Fruit fly (Drosophila melanogaster) whole organism, wandering third instar larva: ENCODE measurements around the gene CG13039.

Experiments used
- Abd-B ChIP-seq: fragments of >200 bp; optimal IDR thresholded peaks from 2 replicates; lab custom pipeline; 2017; ENCODE audit warnings: missing biosample characterization, missing genetic modification characterization
- CG32264 ChIP-seq: fragments of 200-800 bp; sonication (Bioruptor generic); optimal IDR thresholded peaks from 2 replicates; lab custom pipeline; 2016; ENCODE audit warnings: missing biosample characterization, missing genetic modification characterization
- CG9705 ChIP-seq: fragments of 200-800 bp; sonication (Bioruptor generic); optimal IDR thresholded peaks from 2 replicates; lab custom pipeline; 2018; ENCODE audit warnings: missing biosample characterization, mild to moderate bottlenecking, missing genetic modification characterization
- Dfd ChIP-seq: fragments of >200 bp; optimal IDR thresholded peaks from 2 replicates; lab custom pipeline; 2017; ENCODE audit warnings: missing biosample characterization, missing genetic modification characterization
- Dif ChIP-seq: fragments of 200-275, 200-300 bp; sonication (Bioruptor generic); optimal IDR thresholded peaks from 2 replicates; lab custom pipeline; 2018; ENCODE audit warnings: missing biosample characterization, missing genetic modification characterization; ENCODE audit not compliant: partially characterized antibody
- HLH106 ChIP-seq: fragments of 200-800 bp; optimal IDR thresholded peaks from 3 replicates; lab custom pipeline; 2019; ENCODE audit warnings: missing biosample characterization, mild to moderate bottlenecking, missing genetic modification characterization, moderate library complexity
- Hnf4 ChIP-seq: fragments of 200-800 bp; sonication (Bioruptor generic); optimal IDR thresholded peaks from 2 replicates; lab custom pipeline; 2016; ENCODE audit warnings: missing biosample characterization, mild to moderate bottlenecking, missing genetic modification characterization
- Hr83 ChIP-seq: fragments of 200-300 bp; sonication (Bioruptor generic); optimal IDR thresholded peaks from 2 replicates; lab custom pipeline; 2016; ENCODE audit warnings: missing biosample characterization, mild to moderate bottlenecking, missing genetic modification characterization, moderate library complexity; ENCODE audit not compliant: poor library complexity, severe bottlenecking
- Jra ChIP-seq: sonication (Bioruptor generic); optimal IDR thresholded peaks from 2 replicates; lab custom pipeline; 2016; ENCODE audit warnings: missing biosample characterization, missing genetic modification characterization
- Mio ChIP-seq: sonication (Bioruptor generic); optimal IDR thresholded peaks from 2 replicates; lab custom pipeline; 2016; ENCODE audit warnings: missing biosample characterization, missing genetic modification characterization
- Myc ChIP-seq: fragments of >200 bp; optimal IDR thresholded peaks from 2 replicates; lab custom pipeline; 2017
- N ChIP-seq: fragments of >200 bp; optimal IDR thresholded peaks from 2 replicates; lab custom pipeline; 2018; ENCODE audit warnings: missing biosample characterization, missing external identifiers, missing genetic modification characterization
- Rel ChIP-seq, 2 experiments: fragments of 200-800 bp; sonication (Bioruptor generic) in 1 of 2; optimal IDR thresholded peaks; 2 replicates in 1 of 2; 3 replicates in 1 of 2; lab custom pipeline; 2016 to 2019; ENCODE audit warnings: mild to moderate bottlenecking in 2 of 2, missing biosample characterization in 2 of 2, missing genetic modification characterization in 2 of 2, moderate library complexity in 1 of 2
- Sp1 ChIP-seq: fragments of 200-800 bp; sonication (Bioruptor generic); optimal IDR thresholded peaks from 3 replicates; lab custom pipeline; 2019; ENCODE audit warnings: missing biosample characterization, mild to moderate bottlenecking, missing genetic modification characterization, moderate library complexity
- Vsx2 ChIP-seq: fragments of 200-300, 225-300 bp; sonication (Bioruptor generic); optimal IDR thresholded peaks from 2 replicates; lab custom pipeline; 2018; ENCODE audit warnings: missing biosample characterization, missing genetic modification characterization; ENCODE audit not compliant: partially characterized antibody
- br ChIP-seq: fragments of 200-800 bp; sonication (Bioruptor generic); optimal IDR thresholded peaks from 2 replicates; lab custom pipeline; 2016; ENCODE audit warnings: missing biosample characterization, missing genetic modification characterization
- brk ChIP-seq: fragments of 200-800 bp; sonication (Bioruptor generic); optimal IDR thresholded peaks from 2 replicates; lab custom pipeline; 2016; ENCODE audit warnings: missing biosample characterization, mild to moderate bottlenecking, missing genetic modification characterization
- dl ChIP-seq, 2 experiments: fragments of 175-275, 200-275 bp in 1 of 2; fragments of 200-275 bp in 1 of 2; sonication (Bioruptor generic); optimal IDR thresholded peaks; lab custom pipeline; 2018; ENCODE audit warnings: mild to moderate bottlenecking in 2 of 2, missing biosample characterization in 2 of 2, missing genetic modification characterization in 2 of 2, moderate library complexity in 2 of 2; ENCODE audit not compliant: partially characterized antibody in 2 of 2, insufficient read depth in 1 of 2
- dmrt93B ChIP-seq: fragments of 200-800 bp; sonication (Bioruptor generic); optimal IDR thresholded peaks from 2 replicates; lab custom pipeline; 2018; ENCODE audit warnings: missing biosample characterization, mild to moderate bottlenecking, missing genetic modification characterization
- dsf ChIP-seq: sonication (Bioruptor generic); optimal IDR thresholded peaks from 2 replicates; lab custom pipeline; 2016; ENCODE audit warnings: missing biosample characterization, missing genetic modification characterization, borderline replicate concordance
- ey ChIP-seq: fragments of 200-800 bp; sonication (Bioruptor generic); optimal IDR thresholded peaks from 2 replicates; lab custom pipeline; 2016; ENCODE audit warnings: missing biosample characterization, missing genetic modification characterization
- foxo ChIP-seq, 2 experiments: fragments of 200-800 bp; sonication (Bioruptor generic); optimal IDR thresholded peaks; 2 replicates in 1 of 2; 3 replicates in 1 of 2; lab custom pipeline; 2016 to 2017; ENCODE audit warnings: missing biosample characterization in 2 of 2, missing genetic modification characterization in 2 of 2
- fru ChIP-seq: fragments of 200-800 bp; sonication (Bioruptor generic); optimal IDR thresholded peaks from 3 replicates; lab custom pipeline; 2016; ENCODE audit warnings: missing biosample characterization, mild to moderate bottlenecking, missing genetic modification characterization
- jim ChIP-seq: fragments of 175-275, 200-325 bp; sonication (Bioruptor generic); optimal IDR thresholded peaks from 2 replicates; lab custom pipeline; 2016; ENCODE audit warnings: missing biosample characterization, mild to moderate bottlenecking, missing genetic modification characterization
- lola ChIP-seq: fragments of >200 bp; optimal IDR thresholded peaks from 2 replicates; lab custom pipeline; 2017; ENCODE audit warnings: missing biosample characterization, missing genetic modification characterization
- pan ChIP-seq: fragments of >200 bp; optimal IDR thresholded peaks from 2 replicates; lab custom pipeline; 2017
- psq ChIP-seq: fragments of 200-800 bp; sonication (Bioruptor generic); optimal IDR thresholded peaks from 3 replicates; lab custom pipeline; 2017; ENCODE audit warnings: missing biosample characterization, mild to moderate bottlenecking, missing genetic modification characterization, moderate library complexity
- rgr ChIP-seq: fragments of 200-800 bp; sonication (Bioruptor generic); optimal IDR thresholded peaks from 3 replicates; lab custom pipeline; 2016; ENCODE audit warnings: missing biosample characterization, mild to moderate bottlenecking, missing genetic modification characterization
- sage ChIP-seq: fragments of 200-800 bp; sonication (Bioruptor generic); optimal IDR thresholded peaks from 2 replicates; lab custom pipeline; 2016; ENCODE audit warnings: missing biosample characterization, mild to moderate bottlenecking, missing genetic modification characterization
- sv ChIP-seq: fragments of 200-800 bp; sonication (Bioruptor generic); optimal IDR thresholded peaks from 3 replicates; lab custom pipeline; 2016; ENCODE audit warnings: missing biosample characterization, missing genetic modification characterization
- usp ChIP-seq: fragments of >200 bp; optimal IDR thresholded peaks from 2 replicates; lab custom pipeline; 2017; ENCODE audit warnings: missing biosample characterization, missing genetic modification characterization
- woc ChIP-seq: sonication (Bioruptor generic); optimal IDR thresholded peaks from 2 replicates; lab custom pipeline; 2016; ENCODE audit warnings: missing biosample characterization, mild to moderate bottlenecking, missing genetic modification characterization

CG13039 gene

dm6 chr3L:16295447-16295846 lies 31.1 kb downstream of the CG13039 start, which contains the start of gene CG4962:
TSS of gene CG4962 (minus strand) at chr3L:16295547.
- TF ChIP-seq sv (GFP tag; lab: Kevin White, UChicago) (no peak), usp (no peak), woc (GFP tag; lab: Kevin White, UChicago) (no peak), pan (lab: Kevin White, UChicago) (no peak), ey (no peak), foxo (GFP tag; optimal IDR thresholded peaks at IDR 0.05; lab: Kevin White, UChicago) (no peak), sage (GFP tag; lab: Kevin White, UChicago) (no peak), Hnf4 (GFP tag; lab: Kevin White, UChicago) (no peak), Sp1 (GFP tag; lab: Kevin White, UChicago) (no peak), Myc (lab: Kevin White, UChicago) (no peak), lola (no peak), Mio (GFP tag; lab: Kevin White, UChicago) (no peak), rgr (GFP tag; lab: Kevin White, UChicago) (no peak), psq (GFP tag; lab: Kevin White, UChicago) (no peak), dl (GFP tag; optimal IDR thresholded peaks at IDR 0.05; lab: Kevin White, UChicago; ENCODE audit: insufficient read depth in 1 of 2, partially characterized antibody in 2 of 2) (no peak), dmrt93B (GFP tag; lab: Kevin White, UChicago) (no peak), Jra (GFP tag; lab: Kevin White, UChicago) (no peak), CG32264 (GFP tag; lab: Kevin White, UChicago) (no peak), Hr83 (GFP tag; lab: Kevin White, UChicago) (no peak)

dm6 chr3L:16291678-16292077 lies 34.9 kb downstream of the CG13039 start:
- no peak for TF ChIP-seq br (GFP tag; lab: Kevin White, UChicago)
- TF ChIP-seq lola: peak; percentile 51
- TF ChIP-seq dmrt93B (GFP tag; lab: Kevin White, UChicago): no peak
- TF ChIP-seq ey: no peak
- no peak for TF ChIP-seq jim (GFP tag; lab: Kevin White, UChicago)
- TF ChIP-seq Sp1 (GFP tag; lab: Kevin White, UChicago): no peak
- no peak for TF ChIP-seq fru (GFP tag; lab: Kevin White, UChicago)
- no peak for TF ChIP-seq HLH106 (tag; lab: Kevin White, UChicago)
- peak; percentile 32 for TF ChIP-seq N (GFP tag; lab: Kevin White, UChicago)
- no peak for TF ChIP-seq CG32264 (GFP tag; lab: Kevin White, UChicago)
- TF ChIP-seq foxo (GFP tag; optimal IDR thresholded peaks at IDR 0.05; lab: Kevin White, UChicago): no peak
- TF ChIP-seq brk (GFP tag; lab: Kevin White, UChicago): no peak
- TF ChIP-seq Vsx2 (GFP tag; lab: Kevin White, UChicago): peak; percentile 88
- TF ChIP-seq Dif (GFP tag; lab: Kevin White, UChicago): no peak
- no peak for TF ChIP-seq Rel (GFP tag; optimal IDR thresholded peaks at IDR 0.05; lab: Kevin White, UChicago)
- no peak for TF ChIP-seq Rel (tag; optimal IDR thresholded peaks at IDR 0.05; lab: Kevin White, UChicago)
- TF ChIP-seq Myc (lab: Kevin White, UChicago): peak; percentile 76
- TF ChIP-seq Hnf4 (GFP tag; lab: Kevin White, UChicago): no peak
- no peak for TF ChIP-seq dsf
- TF ChIP-seq rgr (GFP tag; lab: Kevin White, UChicago): no peak
- no peak for TF ChIP-seq Dfd (GFP tag; lab: Kevin White, UChicago)
- TF ChIP-seq woc (GFP tag; lab: Kevin White, UChicago): no peak
- TF ChIP-seq Mio (GFP tag; lab: Kevin White, UChicago): no peak
- no peak for TF ChIP-seq dl (GFP tag; optimal IDR thresholded peaks at IDR 0.05; lab: Kevin White, UChicago; ENCODE audit: insufficient read depth in 1 of 2, partially characterized antibody in 2 of 2)

dm6 chr3L:16290850-16291249 lies 35.7 kb downstream of the CG13039 start, which contains the start of gene CG13045:
TSS of gene CG13045 (minus strand) at chr3L:16290950.
- TF ChIP-seq Vsx2 (GFP tag; lab: Kevin White, UChicago) (no peak), Jra (GFP tag; lab: Kevin White, UChicago) (no peak), Abd-B (GFP tag; lab: Kevin White, UChicago) (no peak), N (GFP tag; lab: Kevin White, UChicago) (no peak), woc (GFP tag; lab: Kevin White, UChicago) (no peak), br (GFP tag; lab: Kevin White, UChicago) (no peak), brk (GFP tag; lab: Kevin White, UChicago) (no peak), fru (GFP tag; lab: Kevin White, UChicago) (no peak), Dfd (GFP tag; lab: Kevin White, UChicago) (no peak)

- TF ChIP-seq dsf: no peak
- TF ChIP-seq CG9705 (GFP tag; lab: Kevin White, UChicago): no peak
- peak in 1 of 2 experiments; percentile 9 for TF ChIP-seq foxo (GFP tag; optimal IDR thresholded peaks at IDR 0.05; lab: Kevin White, UChicago)
- TF ChIP-seq Vsx2 (GFP tag; lab: Kevin White, UChicago): no peak
Measured at dm6 chr3L:16289067-16289466, 37.5 kb downstream of the CG13039 start.
